Comparison of ENCODE assay signal across 1 fruit fly cellular context in genomic region chr2L:9127072-9127646, dm6.
TF ChIP-seq lines count a peak whose summit lies in the region.

No protein-coding gene starts in this region.

TF ChIP-seq in whole organism, embryonic, 481 proteins besides CTCF, POLR2A, EP300 and RAD21 (continued from another document):
- 0 out of 3 replicates have a peak, but pooled peaks have one; percentile 18 for TF ChIP-seq zfh1 (GFP tag; IDR thresholded peaks at IDR 0.05; lab: Robert Waterston, UW)
- 0 out of 2 replicates have a peak, but pooled peaks have one; percentile 11 for TF ChIP-seq Xrp1 (GFP tag; IDR thresholded peaks at IDR 0.05; lab: Robert Waterston, UW)
- TF ChIP-seq CG9817 (tag; optimal IDR thresholded peaks at IDR 0.05; lab: Kevin White, UChicago) = no peak
- TF ChIP-seq CG4360 (GFP tag; IDR thresholded peaks at IDR 0.05; lab: Robert Waterston, UW) = peak; percentile 49
TF ChIP-seq in whole organism, embryonic: peak in this region for 17.
